Worm (Caenorhabditis elegans): ENCODE results near the gene nlp-61.
"Not testable (repeated sequence)": the region's sequence is repeated elsewhere in the genome, so short reads cannot be mapped to it uniquely, and the experiment has no call there.

nlp-61 gene

ce11 chrX:7660919-7661557 lies 33.6 kb downstream of the nlp-61 start, which contains the start of gene pcca-1:
pcca-1 (minus strand) TSS chrX:7660986.
- TF ChIP-seq ets-7 (tag; optimal IDR thresholded peaks at IDR 0.05): no peak
- no peak for TF ChIP-seq ceh-36 (tag; optimal IDR thresholded peaks at IDR 0.05)
- no peak for TF ChIP-seq ama-1 (optimal IDR thresholded peaks at IDR 0.05)
- no peak for TF ChIP-seq F13C5.2 (tag; optimal IDR thresholded peaks at IDR 0.05)
- no peak for TF ChIP-seq flt-1 (GFP tag; IDR thresholded peaks at IDR 0.05)
- no peak for TF ChIP-seq pes-1 (GFP tag; IDR thresholded peaks at IDR 0.05)
- TF ChIP-seq aly-1 (tag; optimal IDR thresholded peaks at IDR 0.05): no peak

ce11 chrX:7661628-7662027 lies 34.2 kb downstream of the nlp-61 start:
- TF ChIP-seq ceh-13 (GFP tag; optimal IDR thresholded peaks at IDR 0.05): no peak
- TF ChIP-seq pes-1 (GFP tag; IDR thresholded peaks at IDR 0.05): no peak
- no peak for TF ChIP-seq sea-1 (GFP tag; conservative IDR thresholded peaks at IDR 0.05)
- TF ChIP-seq tbx-11 (GFP tag; IDR thresholded peaks at IDR 0.05): no peak
- TF ChIP-seq tbx-37 (GFP tag; conservative IDR thresholded peaks at IDR 0.05): no peak
- TF ChIP-seq B0310.2 (tag; optimal IDR thresholded peaks at IDR 0.05): no peak
- no peak for TF ChIP-seq scrt-1 (GFP tag; IDR thresholded peaks at IDR 0.05)
- TF ChIP-seq aly-1 (tag; optimal IDR thresholded peaks at IDR 0.05): no peak
- no peak for TF ChIP-seq hmbx-1 (tag; optimal IDR thresholded peaks at IDR 0.05)
- no peak for TF ChIP-seq ama-1 (optimal IDR thresholded peaks at IDR 0.05)
- no peak for TF ChIP-seq F13C5.2 (tag; optimal IDR thresholded peaks at IDR 0.05)
- no peak for TF ChIP-seq hnd-1 (tag; optimal IDR thresholded peaks at IDR 0.05)
- no peak for TF ChIP-seq tra-4 (tag; optimal IDR thresholded peaks at IDR 0.05)
- no peak for TF ChIP-seq ceh-36 (tag; optimal IDR thresholded peaks at IDR 0.05)
- no peak for TF ChIP-seq hmg-4 (GFP tag; optimal IDR thresholded peaks at IDR 0.05)
- no peak for TF ChIP-seq flt-1 (GFP tag; IDR thresholded peaks at IDR 0.05)
- no peak for TF ChIP-seq ets-7 (tag; optimal IDR thresholded peaks at IDR 0.05)

- TF ChIP-seq ama-1 (optimal IDR thresholded peaks at IDR 0.05): no peak
- TF ChIP-seq scrt-1 (GFP tag; IDR thresholded peaks at IDR 0.05): no peak
- TF ChIP-seq B0310.2 (tag; optimal IDR thresholded peaks at IDR 0.05): no peak
- no peak for TF ChIP-seq ceh-36 (tag; optimal IDR thresholded peaks at IDR 0.05)
- no peak for TF ChIP-seq pes-1 (GFP tag; IDR thresholded peaks at IDR 0.05)
- no peak for TF ChIP-seq F13C5.2 (tag; optimal IDR thresholded peaks at IDR 0.05)
- no peak for TF ChIP-seq flt-1 (GFP tag; IDR thresholded peaks at IDR 0.05)
- TF ChIP-seq tbx-37 (GFP tag; conservative IDR thresholded peaks at IDR 0.05): no peak
- no peak for TF ChIP-seq hmbx-1 (tag; optimal IDR thresholded peaks at IDR 0.05)
- no peak for TF ChIP-seq ets-7 (tag; optimal IDR thresholded peaks at IDR 0.05)
- no peak for TF ChIP-seq tra-4 (tag; optimal IDR thresholded peaks at IDR 0.05)
- no peak for TF ChIP-seq tbx-11 (GFP tag; IDR thresholded peaks at IDR 0.05)
Observed at ce11 chrX:7662532-7662931, 35.1 kb downstream of the nlp-61 start.

ce11 chrX:7664419-7664818 lies 37.0 kb downstream of the nlp-61 start:
- no peak for TF ChIP-seq tbx-11 (GFP tag; IDR thresholded peaks at IDR 0.05)
- no peak for TF ChIP-seq ama-1 (optimal IDR thresholded peaks at IDR 0.05)
- TF ChIP-seq hnd-1 (tag; optimal IDR thresholded peaks at IDR 0.05): no peak
- TF ChIP-seq hmg-4 (GFP tag; optimal IDR thresholded peaks at IDR 0.05): no peak
- no peak for TF ChIP-seq tbx-37 (GFP tag; conservative IDR thresholded peaks at IDR 0.05)
- no peak for TF ChIP-seq tra-4 (tag; optimal IDR thresholded peaks at IDR 0.05)
- TF ChIP-seq aly-1 (tag; optimal IDR thresholded peaks at IDR 0.05): no peak
- no peak for TF ChIP-seq ets-7 (tag; optimal IDR thresholded peaks at IDR 0.05)
- no peak for TF ChIP-seq B0310.2 (tag; optimal IDR thresholded peaks at IDR 0.05)

ce11 chrX:7664819-7665218 lies 37.4 kb downstream of the nlp-61 start, which contains the start of gene dhs-29:
dhs-29 (minus strand) TSS chrX:7664919.
- TF ChIP-seq flt-1, pes-1, scrt-1 (GFP tag; IDR thresholded peaks at IDR 0.05): not testable (repeated sequence)

ce11 chrX:7665401-7665800 lies 38.0 kb downstream of the nlp-61 start:
- TF ChIP-seq scrt-1 (GFP tag; IDR thresholded peaks at IDR 0.05) (no peak), ama-1 (optimal IDR thresholded peaks at IDR 0.05) (no peak), pes-1 (GFP tag; IDR thresholded peaks at IDR 0.05) (no peak), hmg-4 (GFP tag; optimal IDR thresholded peaks at IDR 0.05) (no peak), flt-1 (GFP tag; IDR thresholded peaks at IDR 0.05) (no peak), hmbx-1 (tag; optimal IDR thresholded peaks at IDR 0.05) (no peak), tbx-37 (GFP tag; conservative IDR thresholded peaks at IDR 0.05) (no peak), tbx-11 (GFP tag; IDR thresholded peaks at IDR 0.05) (no peak), hnd-1 (tag; optimal IDR thresholded peaks at IDR 0.05) (no peak), aly-1 (tag; optimal IDR thresholded peaks at IDR 0.05) (no peak), B0310.2 (tag; optimal IDR thresholded peaks at IDR 0.05) (no peak)

ce11 chrX:7667394-7668089 lies 40.1 kb downstream of the nlp-61 start, which contains the start of gene F27D9.13:
F27D9.13 (minus strand) TSS chrX:7667444.
- TF ChIP-seq aly-1 (tag; optimal IDR thresholded peaks at IDR 0.05): no peak

ce11 chrX:7670655-7671054 lies 43.2 kb downstream of the nlp-61 start, which contains the start of gene F27D9.7:
F27D9.7 (minus strand) TSS chrX:7670755.
- no peak for TF ChIP-seq B0310.2 (tag; optimal IDR thresholded peaks at IDR 0.05)
- TF ChIP-seq tra-4 (tag; optimal IDR thresholded peaks at IDR 0.05): no peak
- no peak for TF ChIP-seq aly-1 (tag; optimal IDR thresholded peaks at IDR 0.05)
- no peak for TF ChIP-seq hnd-1 (tag; optimal IDR thresholded peaks at IDR 0.05)
- TF ChIP-seq flt-1 (GFP tag; IDR thresholded peaks at IDR 0.05): no peak
- no peak for TF ChIP-seq tbx-37 (GFP tag; conservative IDR thresholded peaks at IDR 0.05)
- no peak for TF ChIP-seq ceh-13 (GFP tag; optimal IDR thresholded peaks at IDR 0.05)
- TF ChIP-seq ceh-36 (tag; optimal IDR thresholded peaks at IDR 0.05): no peak
- TF ChIP-seq hmg-4 (GFP tag; optimal IDR thresholded peaks at IDR 0.05): no peak
- no peak for TF ChIP-seq pes-1 (GFP tag; IDR thresholded peaks at IDR 0.05)
- no peak for TF ChIP-seq F13C5.2 (tag; optimal IDR thresholded peaks at IDR 0.05)
- no peak for TF ChIP-seq scrt-1 (GFP tag; IDR thresholded peaks at IDR 0.05)
- no peak for TF ChIP-seq ama-1 (optimal IDR thresholded peaks at IDR 0.05)

All from whole organism, early embryonic.